Worm (Caenorhabditis elegans) whole organism, L1 larva: ENCODE data around the gene chil-16.

Experiments used
- ces-1 ChIP-seq: fragments of 150-350 bp; optimal IDR thresholded peaks from 2 replicates; lab custom pipeline; 2014; ENCODE audit warnings: missing biosample characterization, missing genetic modification reagents, missing genetic modification characterization
- efl-1 ChIP-seq, 4 experiments: fragments of 150-350 bp; optimal IDR thresholded peaks in 3 of 4; peaks in 1 of 4; 1 replicate in 1 of 4; 2 replicates in 3 of 4; lab custom pipeline; 2014; ENCODE audit warnings: missing biosample characterization in 2 of 4, missing genetic modification characterization in 2 of 4, missing genetic modification reagents in 2 of 4
- fos-1 ChIP-seq: fragments of 150-350 bp; optimal IDR thresholded peaks from 2 replicates; lab custom pipeline; 2014; ENCODE audit warnings: missing biosample characterization, missing genetic modification characterization
- lin-13 ChIP-seq: fragments of 150-350 bp; optimal IDR thresholded peaks from 2 replicates; lab custom pipeline; 2014; ENCODE audit warnings: missing biosample characterization, missing genetic modification reagents, missing genetic modification characterization
- lsy-2 ChIP-seq, 2 experiments: fragments of 150-350 bp; optimal IDR thresholded peaks; 2 replicates each; lab custom pipeline; 2014; ENCODE audit warnings: missing biosample characterization in 2 of 2, missing genetic modification characterization in 2 of 2
- nhr-11 ChIP-seq: fragments of 150-350 bp; optimal IDR thresholded peaks from 2 replicates; lab custom pipeline; 2014; ENCODE audit warnings: missing biosample characterization, missing genetic modification characterization
- pag-3 ChIP-seq: sonication (generic microtip); optimal IDR thresholded peaks from 2 replicates; lab custom pipeline; 2017; ENCODE audit warnings: missing genetic modification characterization, mild to moderate bottlenecking, missing compliant biosample characterization, antibody characterized with exemption, borderline replicate concordance; ENCODE audit not compliant: insufficient read depth
- skn-1 ChIP-seq: fragments of 150-350 bp; optimal IDR thresholded peaks from 2 replicates; lab custom pipeline; 2014; ENCODE audit warnings: missing biosample characterization, missing genetic modification characterization
- snpc-4 ChIP-seq: fragments of 150-350 bp; optimal IDR thresholded peaks from 2 replicates; lab custom pipeline; 2014; ENCODE audit warnings: missing biosample characterization, missing genetic modification characterization
- zag-1 ChIP-seq: fragments of 150-350 bp; optimal IDR thresholded peaks from 2 replicates; lab custom pipeline; 2014; ENCODE audit warnings: missing biosample characterization, missing genetic modification characterization

DNA sequence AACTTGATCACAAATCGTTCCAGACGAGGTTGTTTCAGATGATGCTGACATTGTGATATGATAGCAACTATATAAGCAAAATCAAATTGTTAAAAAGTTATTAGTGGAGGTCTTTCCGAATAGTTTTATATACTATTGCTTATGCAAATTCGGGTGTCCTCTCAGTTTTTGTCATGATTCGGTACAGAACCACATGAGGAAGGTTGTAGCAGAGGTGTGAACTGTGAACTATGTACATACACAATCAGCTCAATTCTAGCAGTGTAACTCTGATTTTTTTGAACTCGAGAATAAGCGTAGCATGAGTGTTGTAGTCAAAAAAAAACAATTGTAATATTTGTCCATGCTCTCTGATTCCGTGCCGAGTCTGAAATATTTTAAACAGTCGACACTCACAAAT is 38.7 kb downstream of the chil-16 start, which contains the start of gene Y51B9A.6:
- TF ChIP-seq nhr-11 (tag; lab: Kevin White, UChicago) (no peak), zag-1 (no peak), lin-13 (GFP tag; lab: Kevin White, UChicago) (no peak), efl-1 (optimal IDR thresholded peaks at IDR 0.05; lab: Kevin White, UChicago) (no peak), efl-1 (GFP tag; optimal IDR thresholded peaks at IDR 0.05 in 1 of 2; lab: Kevin White, UChicago) (peak in 1 of 2 experiments; percentile 58), pag-3 (no peak), fos-1 (tag; lab: Kevin White, UChicago) (no peak), lsy-2 (tag; optimal IDR thresholded peaks at IDR 0.05; lab: Kevin White, UChicago) (no peak), skn-1 (tag; lab: Kevin White, UChicago) (no peak), snpc-4 (no peak), ces-1 (GFP tag; lab: Kevin White, UChicago) (no peak)
